Worm (Caenorhabditis elegans): ENCODE data around the gene ugt-57.

ugt-57 gene

ce11 chrX:6989342-6989741 is 2.2 kb upstream of the ugt-57 start, which contains the start of gene F01E11.18:
F01E11.18 (plus strand) TSS chrX:6989642.
- TF ChIP-seq nhr-76 (tag; optimal IDR thresholded peaks at IDR 0.05) (no peak), unc-62 (GFP tag; optimal IDR thresholded peaks at IDR 0.05) (no peak), sox-4 (tag; optimal IDR thresholded peaks at IDR 0.05) (no peak), mdl-1 (tag; optimal IDR thresholded peaks at IDR 0.05) (no peak), pag-3 (tag; optimal IDR thresholded peaks at IDR 0.05; ENCODE audit: borderline replicate concordance, insufficient read depth) (no peak), grh-1 (GFP tag; IDR thresholded peaks at IDR 0.05) (no peak), lin-14 (GFP tag; optimal IDR thresholded peaks at IDR 0.05) (no peak), ceh-88 (GFP tag; IDR thresholded peaks at IDR 0.05) (no peak), swsn-7 (tag; optimal IDR thresholded peaks at IDR 0.05) (no peak), ceh-82 (tag; optimal IDR thresholded peaks at IDR 0.05) (no peak), ceh-8 (GFP tag; optimal IDR thresholded peaks at IDR 0.05) (no peak), vab-15 (tag; optimal IDR thresholded peaks at IDR 0.05) (no peak), Y116A8C.19 (tag; optimal IDR thresholded peaks at IDR 0.05; ENCODE audit: borderline replicate concordance) (no peak), pqm-1 (tag; optimal IDR thresholded peaks at IDR 0.05) (no peak), ztf-4 (tag; optimal IDR thresholded peaks at IDR 0.05) (no peak), egl-13 (tag; optimal IDR thresholded peaks at IDR 0.05) (no peak), irx-1 (tag; optimal IDR thresholded peaks at IDR 0.05) (no peak), zag-1 (tag; optimal IDR thresholded peaks at IDR 0.05) (no peak), elt-2 (tag; optimal IDR thresholded peaks at IDR 0.05) (no peak)

ce11 chrX:6996448-6996847 is 4.9 kb downstream of the ugt-57 start, which contains the start of the genes F01E11.20 and tsp-16:
F01E11.20 (minus strand) TSS chrX:6996548.
tsp-16 (minus strand) TSS chrX:6996620.
- no peak for TF ChIP-seq lin-14 (GFP tag; optimal IDR thresholded peaks at IDR 0.05)
- peak; percentile 6 for TF ChIP-seq nhr-77 (tag; optimal IDR thresholded peaks at IDR 0.05)

ce11 chrX:7001933-7002332 is 10.4 kb downstream of the ugt-57 start:
- TF ChIP-seq efl-3 (GFP tag; optimal IDR thresholded peaks at IDR 0.05) (no peak), pag-3 (tag; optimal IDR thresholded peaks at IDR 0.05; ENCODE audit: borderline replicate concordance, insufficient read depth) (no peak), nhr-84 (tag; optimal IDR thresholded peaks at IDR 0.05) (no peak), lsy-2 (tag; optimal IDR thresholded peaks at IDR 0.05) (no peak), unc-30 (tag; optimal IDR thresholded peaks at IDR 0.05) (no peak), irx-1 (tag; optimal IDR thresholded peaks at IDR 0.05) (no peak), egl-13 (tag; optimal IDR thresholded peaks at IDR 0.05) (no peak), nhr-90 (tag; optimal IDR thresholded peaks at IDR 0.05; ENCODE audit: poor library complexity) (no peak), ceh-63 (GFP tag; optimal IDR thresholded peaks at IDR 0.05) (peak; percentile 73), fkh-4 (tag; optimal IDR thresholded peaks at IDR 0.05; ENCODE audit: borderline replicate concordance) (no peak), mep-1 (tag; optimal IDR thresholded peaks at IDR 0.05) (no peak), skn-1 (tag; optimal IDR thresholded peaks at IDR 0.05) (no peak), lin-35 (GFP tag; optimal IDR thresholded peaks at IDR 0.05) (no peak), efl-1 (optimal IDR thresholded peaks at IDR 0.05) (no peak), efl-1 (GFP tag; optimal IDR thresholded peaks at IDR 0.05 in 1 of 2) (no peak), mef-2 (tag; optimal IDR thresholded peaks at IDR 0.05) (no peak), C04F5.9 (tag; optimal IDR thresholded peaks at IDR 0.05) (no peak), nhr-47 (tag; optimal IDR thresholded peaks at IDR 0.05) (peak; percentile 15), dsc-1 (tag; optimal IDR thresholded peaks at IDR 0.05) (peak; percentile 79), nhr-71 (tag; optimal IDR thresholded peaks at IDR 0.05) (no peak)

- no peak for TF ChIP-seq unc-130 (tag; optimal IDR thresholded peaks at IDR 0.05)
- no peak for TF ChIP-seq hlh-17 (GFP tag; optimal IDR thresholded peaks at IDR 0.05; ENCODE audit: borderline replicate concordance)
- TF ChIP-seq zag-1 (tag; optimal IDR thresholded peaks at IDR 0.05) = no peak
- TF ChIP-seq sox-4 (tag; optimal IDR thresholded peaks at IDR 0.05) = no peak
- TF ChIP-seq nhr-47 (tag; optimal IDR thresholded peaks at IDR 0.05) = no peak
- no peak for TF ChIP-seq unc-30 (tag; optimal IDR thresholded peaks at IDR 0.05)
- no peak for TF ChIP-seq grh-1 (GFP tag; IDR thresholded peaks at IDR 0.05)
- no peak for TF ChIP-seq C16A3.4 (tag; optimal IDR thresholded peaks at IDR 0.05)
- no peak for TF ChIP-seq nhr-84 (tag; optimal IDR thresholded peaks at IDR 0.05)
- TF ChIP-seq nhr-85 (tag) = no peak
Measured at ce11 chrX:7005475-7005874, 13.9 kb downstream of the ugt-57 start, which contains the start of gene tyra-2. tyra-2 (minus strand) TSS chrX:7005575.

Measured in whole organism, L1 larva.